Worm (Caenorhabditis elegans) whole organism, L4 larva: Measurements from ENCODE around the gene F56F10.2.

Experiments
- lsy-2 ChIP-seq, 2 experiments: fragments of 150-350 bp in 1 of 2; sonication (generic microtip) in 1 of 2; optimal IDR thresholded peaks; 2 replicates each; lab custom pipeline; 2014 to 2017; ENCODE audit warnings: missing biosample characterization in 2 of 2, missing genetic modification characterization in 2 of 2
- mdl-1 ChIP-seq, 2 experiments: fragments of 150-350 bp in 1 of 2; sonication (generic microtip) in 1 of 2; optimal IDR thresholded peaks; 2 replicates each; lab custom pipeline; 2014 to 2017; ENCODE audit warnings: missing biosample characterization in 2 of 2, missing genetic modification characterization in 2 of 2
- nhr-77 ChIP-seq: fragments of 150-350 bp; optimal IDR thresholded peaks from 2 replicates; lab custom pipeline; 2014; ENCODE audit warnings: missing biosample characterization, missing genetic modification characterization

- TF ChIP-seq lsy-2 (tag; optimal IDR thresholded peaks at IDR 0.05; lab: Kevin White, UChicago): no peak
- TF ChIP-seq nhr-77 (tag; lab: Kevin White, UChicago): no peak
- no peak for TF ChIP-seq mdl-1 (tag; optimal IDR thresholded peaks at IDR 0.05; lab: Kevin White, UChicago)
These were observed 5.8 kb downstream of the F56F10.2 start for ce11 chrX:865214-865613.
